Worm (Caenorhabditis elegans) whole organism, mixed stage, embryonic: Measurements from ENCODE around the gene B0284.3.

Experiments used
- ces-1 ChIP-seq: fragments of 150-350 bp; optimal IDR thresholded peaks from 2 replicates; lab custom pipeline; 2014; ENCODE audit warnings: missing biosample characterization, missing genetic modification reagents, missing genetic modification characterization
- mep-1 ChIP-seq: fragments of 150-350 bp; optimal IDR thresholded peaks from 2 replicates; lab custom pipeline; 2017; ENCODE audit warnings: missing biosample characterization, missing genetic modification reagents, missing genetic modification characterization, inconsistent platforms

ce11 chrIII:4415135-4415534, 35.5 kb upstream of the B0284.3 start, which contains the start of gene R07E5.11:
- TF ChIP-seq ces-1 (GFP tag; lab: Kevin White, UChicago) (no peak), mep-1 (tag; lab: Kevin White, UChicago) (no peak)
